Fruit fly (Drosophila melanogaster) Kc167 (cell line): ENCODE results near the gene Dnai2.

Experiments used
- Myc ChIP-seq: fragments of >200 bp; optimal IDR thresholded peaks from 2 replicates; lab custom pipeline; 2017; ENCODE audit warnings: missing external identifiers
- psq ChIP-seq: fragments of >200 bp; optimal IDR thresholded peaks from 2 replicates; lab custom pipeline; 2017; ENCODE audit warnings: missing external identifiers

- TF ChIP-seq psq (lab: Kevin White, UChicago) (no peak), Myc (lab: Kevin White, UChicago) (no peak)
Observed at dm6 chr3L:11695063-11695462, 4.0 kb downstream of the Dnai2 start.
